Worm (Caenorhabditis elegans): ENCODE results near the gene fipr-12.

fipr-12 gene

DNA sequence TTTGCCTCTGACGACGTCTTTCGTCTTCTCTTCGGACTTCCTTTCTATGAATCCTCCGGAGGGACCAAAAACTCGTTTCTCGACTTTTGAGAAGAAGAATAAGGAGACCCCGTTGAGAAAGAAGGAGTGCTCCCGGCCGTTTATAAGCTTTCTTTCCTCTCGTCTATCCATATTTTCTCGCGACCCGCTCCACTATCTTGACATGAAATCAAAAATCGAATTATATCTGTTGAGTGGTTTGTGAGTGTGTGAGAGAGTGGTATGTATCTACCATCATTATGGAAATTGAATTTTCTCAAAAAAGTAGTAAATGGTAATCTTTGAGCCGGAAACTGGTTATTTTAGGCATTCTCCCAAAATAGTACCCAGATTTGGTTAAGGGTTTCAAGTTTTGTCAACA is 32.0 kb upstream of the fipr-12 start:
- TF ChIP-seq ceh-82 (tag; optimal IDR thresholded peaks at IDR 0.05) (no peak), unc-62 (GFP tag; optimal IDR thresholded peaks at IDR 0.05 in 1 of 2) (peak in 1 of 2 experiments; percentile 45), unc-62 (tag; optimal IDR thresholded peaks at IDR 0.05) (no peak), nhr-102 (tag; optimal IDR thresholded peaks at IDR 0.05) (no peak)

DNA sequence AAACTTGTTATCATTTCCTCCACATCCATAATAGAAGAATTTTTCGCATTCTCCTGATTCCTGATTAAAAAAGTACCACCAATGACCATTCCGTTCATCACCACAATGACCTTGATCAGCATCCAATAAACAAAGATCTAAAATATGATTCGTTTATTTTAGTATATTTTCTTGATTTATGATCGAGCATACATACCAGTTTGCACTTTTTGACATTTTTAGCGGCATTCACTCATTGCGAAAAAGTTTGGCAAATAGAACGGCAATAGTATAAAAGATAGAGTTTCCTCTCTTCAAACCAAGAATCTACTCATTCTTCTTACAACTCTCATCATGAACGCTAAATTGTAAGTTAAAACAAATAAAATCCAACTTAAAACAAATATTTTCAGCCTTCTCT is 29.3 kb upstream of the fipr-12 start, which contains the start of gene fipr-10:
TSS of gene fipr-10 (plus strand) at position 301 of the 400 bp plus-strand sequence.
- TF ChIP-seq unc-62 (GFP tag; optimal IDR thresholded peaks at IDR 0.05 in 1 of 2) (no peak), unc-62 (tag; optimal IDR thresholded peaks at IDR 0.05) (no peak), ctbp-1 (GFP tag; IDR thresholded peaks at IDR 0.05) (no peak), mdl-1 (tag; optimal IDR thresholded peaks at IDR 0.05) (no peak), Y5F2A.4 (GFP tag; optimal IDR thresholded peaks at IDR 0.05) (no peak), snpc-1.2 (GFP tag; IDR thresholded peaks at IDR 0.05) (no peak), ZK546.5 (tag; optimal IDR thresholded peaks at IDR 0.05) (no peak), dve-1 (tag; optimal IDR thresholded peaks at IDR 0.05; ENCODE audit: insufficient read depth) (no peak), mes-2 (tag; optimal IDR thresholded peaks at IDR 0.05; ENCODE audit: poor library complexity, severe bottlenecking) (no peak)

DNA sequence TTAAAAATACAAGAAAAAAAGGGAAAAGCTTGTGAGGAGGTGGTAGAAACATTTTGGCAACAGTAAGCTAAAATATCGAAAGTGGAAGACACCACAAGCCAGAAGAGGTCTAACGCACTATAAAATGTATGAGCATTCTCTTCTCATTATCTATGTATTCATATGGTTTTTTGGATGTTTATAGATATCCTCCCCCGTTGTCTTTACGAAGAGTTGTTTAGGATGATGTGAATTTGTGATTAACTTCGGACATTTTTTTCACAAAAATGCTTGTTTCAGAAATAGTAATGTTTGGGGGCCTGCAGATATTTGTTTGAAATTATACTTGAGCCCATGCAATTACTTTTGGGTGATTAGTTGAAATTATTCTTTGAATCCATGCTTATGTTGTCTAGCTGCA is 28.1 kb upstream of the fipr-12 start, which contains the start of gene mec-9:
TSS of gene mec-9 (minus strand) at position 101 of the 400 bp plus-strand sequence.
- TF ChIP-seq dmd-9 (GFP tag; IDR thresholded peaks at IDR 0.05) (no peak), arid-1 (GFP tag; conservative IDR thresholded peaks at IDR 0.05) (no peak), zfp-3 (GFP tag; conservative IDR thresholded peaks at IDR 0.05) (no peak), ZK337.2 (GFP tag; IDR thresholded peaks at IDR 0.05) (no peak), pha-4 (GFP tag; IDR thresholded peaks at IDR 0.05) (no peak), pha-4 (tag; optimal IDR thresholded peaks at IDR 0.05) (no peak), F10B5.3 (tag; optimal IDR thresholded peaks at IDR 0.05) (no peak), nhr-102 (tag; optimal IDR thresholded peaks at IDR 0.05) (no peak), ctbp-1 (GFP tag; IDR thresholded peaks at IDR 0.05) (no peak), tra-1 (GFP tag; IDR thresholded peaks at IDR 0.05) (no peak)

- TF ChIP-seq nhr-25 (tag; optimal IDR thresholded peaks at IDR 0.05; ENCODE audit: borderline replicate concordance, insufficient read depth), result no peak
Observed at ce11 chrV:9916665-9917064, 26.5 kb upstream of the fipr-12 start, which contains the start of gene C50H2.4. C50H2.4 (plus strand) TSS chrV:9916965.

ce11 chrV:9918410-9918809 is 24.7 kb upstream of the fipr-12 start, which contains the start of gene C50H2.5:
C50H2.5 (plus strand) TSS chrV:9918710.
- TF ChIP-seq set-16 (GFP tag; IDR thresholded peaks at IDR 0.05), result no peak
- no peak for TF ChIP-seq lsy-2 (tag; optimal IDR thresholded peaks at IDR 0.05)
- TF ChIP-seq lin-39 (tag; optimal IDR thresholded peaks at IDR 0.05), result no peak
- no peak for TF ChIP-seq ZK546.5 (tag; optimal IDR thresholded peaks at IDR 0.05)

DNA sequence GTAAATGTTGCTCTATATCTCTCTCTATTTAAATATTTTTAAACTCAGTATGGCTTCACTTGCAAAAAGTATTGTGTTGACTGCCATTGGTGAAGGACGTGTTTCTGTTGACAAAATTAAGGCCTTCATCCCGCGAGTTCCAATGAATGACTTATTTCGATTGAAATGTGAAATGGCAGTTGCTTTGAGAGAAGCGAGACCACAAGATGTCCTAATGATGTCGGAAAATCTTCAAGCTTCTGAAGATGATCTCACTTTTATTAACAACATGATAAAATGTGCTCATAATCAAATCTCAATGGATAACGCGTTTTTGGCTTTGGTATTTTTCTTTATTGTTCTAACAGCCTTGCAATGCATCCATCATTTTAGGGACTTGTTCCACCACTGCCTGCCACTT is 21.9 kb upstream of the fipr-12 start, which contains the start of gene ceh-75:
TSS of gene ceh-75 (plus strand) at position 50 of the 400 bp plus-strand sequence.
- TF ChIP-seq unc-62 (GFP tag; optimal IDR thresholded peaks at IDR 0.05 in 1 of 2) (peak in 1 of 2 experiments; percentile 99), unc-62 (tag; optimal IDR thresholded peaks at IDR 0.05) (no peak), attf-4 (tag; optimal IDR thresholded peaks at IDR 0.05) (no peak)

- TF ChIP-seq set-16 (GFP tag; IDR thresholded peaks at IDR 0.05) (no peak), aha-1 (tag) (no peak), ama-1 (optimal IDR thresholded peaks at IDR 0.05) (no peak), egl-43 (GFP tag; IDR thresholded peaks at IDR 0.05) (no peak), ceh-44 (GFP tag; IDR thresholded peaks at IDR 0.05) (no peak), daf-19 (GFP tag; conservative IDR thresholded peaks at IDR 0.05) (no peak), ZK546.5 (tag; optimal IDR thresholded peaks at IDR 0.05) (no peak)
Observed at ce11 chrV:9922481-9922880, 20.7 kb upstream of the fipr-12 start, which contains the start of gene C50H2.7. C50H2.7 (plus strand) TSS chrV:9922781.

All from whole organism, L4 larva.